Worm (Caenorhabditis elegans): ENCODE data around the gene R144.12.

DNA sequence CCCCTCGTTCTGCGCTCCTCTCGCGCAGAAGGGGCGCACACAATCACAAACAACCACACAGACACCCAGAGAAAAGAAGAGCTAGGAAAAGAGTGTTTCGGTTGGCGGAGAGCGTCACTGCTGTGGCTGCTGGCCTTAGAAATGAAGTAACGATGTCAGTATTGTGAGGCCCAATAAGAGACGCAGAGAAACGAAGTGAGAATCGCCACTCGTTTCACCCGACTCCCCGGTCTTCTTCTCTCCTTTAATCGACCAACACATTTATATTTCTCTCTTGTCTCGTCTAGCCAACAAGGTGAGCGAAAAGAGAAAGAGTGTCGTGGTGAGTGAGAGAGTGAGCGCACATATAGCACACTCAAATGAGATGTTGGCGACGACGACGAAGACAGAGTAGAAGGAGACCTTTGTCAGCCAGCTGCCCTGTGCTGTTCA lies 7.2 kb upstream of the R144.12 start:
- TF ChIP-seq ztf-28 (GFP tag; IDR thresholded peaks at IDR 0.05) (no peak), unc-130 (GFP tag; optimal IDR thresholded peaks at IDR 0.05) (no peak), lir-1 (GFP tag; conservative IDR thresholded peaks at IDR 0.05) (peak; percentile 72), snpc-4 (GFP tag; optimal IDR thresholded peaks at IDR 0.05) (no peak), snpc-4 (tag; optimal IDR thresholded peaks at IDR 0.05) (peak; percentile 14 to 63 (median 37)), hsf-1 (GFP tag; IDR thresholded peaks at IDR 0.05) (no peak), dpl-1 (GFP tag; optimal IDR thresholded peaks at IDR 0.05) (no peak), lag-1 (GFP tag; IDR thresholded peaks at IDR 0.05) (no peak), ZK185.1 (tag; optimal IDR thresholded peaks at IDR 0.05; ENCODE audit: poor library complexity, severe bottlenecking) (peak; percentile 86), efl-1 (GFP tag; optimal IDR thresholded peaks at IDR 0.05) (no peak), cebp-1 (GFP tag; IDR thresholded peaks at IDR 0.05) (peak; percentile 41; the same call in 1 of the 2 replicates), cebp-1 (tag; optimal IDR thresholded peaks at IDR 0.05) (peak; percentile 83), ztf-18 (tag; optimal IDR thresholded peaks at IDR 0.05) (peak; percentile 84)
